Worm (Caenorhabditis elegans) whole organism, young adult: ENCODE data around the gene ZK512.7.

Experiments used
- B0019.2 ChIP-seq: fragments of 200-800 bp; sonication (Bioruptor generic); conservative IDR thresholded peaks from 2 replicates; pipeline ENCODE4 v1.3.6; 2022; ENCODE audit warnings: missing genetic modification reagents, missing genetic modification characterization, missing compliant biosample characterization
- B0336.3 ChIP-seq: fragments of 200-800 bp; sonication (Bioruptor generic); IDR thresholded peaks from 2 replicates; pipeline ENCODE4 v1.3.6; 2022; ENCODE audit warnings: missing genetic modification characterization, missing compliant biosample characterization
- C06A6.2 ChIP-seq: fragments of 200-800 bp; sonication (Bioruptor generic); conservative IDR thresholded peaks from 2 replicates; pipeline ENCODE4 v1.3.6; 2022; ENCODE audit warnings: missing genetic modification characterization, missing compliant biosample characterization
- D2030.7 ChIP-seq: fragments of 200-800 bp; sonication (Bioruptor generic); IDR thresholded peaks from 2 replicates; pipeline ENCODE4 v1.3.6; 2022; ENCODE audit warnings: missing genetic modification reagents, missing genetic modification characterization, missing compliant biosample characterization
- F57C9.4 ChIP-seq: sonication (generic microtip); optimal IDR thresholded peaks from 2 replicates; lab custom pipeline; 2017; ENCODE audit warnings: mild to moderate bottlenecking, missing genetic modification characterization, missing compliant biosample characterization
- Y53F4B.3 ChIP-seq: fragments of 200-800 bp; sonication (Bioruptor generic); IDR thresholded peaks from 2 replicates; pipeline ENCODE4 v1.3.6; 2022; ENCODE audit warnings: missing genetic modification reagents, missing genetic modification characterization, missing compliant biosample characterization
- Y53G8AR.9 ChIP-seq: fragments of 200-800 bp; sonication (Bioruptor generic); conservative IDR thresholded peaks from 2 replicates; pipeline ENCODE4 v1.3.6; 2022; ENCODE audit warnings: missing genetic modification reagents, missing genetic modification characterization, missing compliant biosample characterization
- Y67H2A.10 ChIP-seq: fragments of 200-800 bp; sonication (Bioruptor generic); conservative IDR thresholded peaks from 2 replicates; pipeline ENCODE4 v1.3.6; 2022; ENCODE audit warnings: missing genetic modification reagents, missing genetic modification characterization, missing compliant biosample characterization
- Y79H2A.3 ChIP-seq: fragments of 200-800 bp; sonication (Bioruptor generic); conservative IDR thresholded peaks from 2 replicates; pipeline ENCODE4 v1.3.6; 2022; ENCODE audit warnings: missing genetic modification reagents, missing genetic modification characterization, missing compliant biosample characterization
- ama-1 ChIP-seq, 3 experiments: fragments of 150-350 bp in 1 of 3; sonication (generic microtip) in 2 of 3; optimal IDR thresholded peaks; 2 replicates each; lab custom pipeline; 2014 to 2018; ENCODE audit warnings: missing biosample characterization in 2 of 3, missing genetic modification characterization in 2 of 3, missing genetic modification reagents in 2 of 3
- aptf-2 ChIP-seq: fragments of 200-800 bp; sonication (Bioruptor generic); conservative IDR thresholded peaks from 2 replicates; pipeline ENCODE4 v1.3.6; 2022; ENCODE audit warnings: missing genetic modification reagents, missing genetic modification characterization, missing compliant biosample characterization
- atf-7 ChIP-seq: sonication (generic microtip); optimal IDR thresholded peaks from 2 replicates; lab custom pipeline; 2017; ENCODE audit warnings: mild to moderate bottlenecking, missing genetic modification characterization, missing compliant biosample characterization
- attf-5 ChIP-seq: fragments of 200-800 bp; sonication (Bioruptor generic); optimal IDR thresholded peaks from 2 replicates; lab custom pipeline; 2018; ENCODE audit warnings: mild to moderate bottlenecking, missing genetic modification characterization, missing compliant biosample characterization
- attf-6 ChIP-seq: fragments of 200-800 bp; sonication (Bioruptor generic); IDR thresholded peaks from 2 replicates; pipeline ENCODE4 v1.3.6; 2022; ENCODE audit warnings: missing genetic modification reagents, missing genetic modification characterization, missing compliant biosample characterization
- bed-1 ChIP-seq: fragments of 200-800 bp; sonication (Bioruptor generic); IDR thresholded peaks from 2 replicates; pipeline ENCODE4 v1.3.6; 2022; ENCODE audit warnings: missing genetic modification reagents, missing genetic modification characterization, missing compliant biosample characterization
- ccch-3 ChIP-seq: fragments of 200-800 bp; sonication (Bioruptor generic); optimal IDR thresholded peaks from 2 replicates; lab custom pipeline; 2018; ENCODE audit warnings: mild to moderate bottlenecking, missing genetic modification characterization, missing compliant biosample characterization
- cebp-1 ChIP-seq, 2 experiments: fragments of 200-800 bp in 1 of 2; sonication (Bioruptor generic) in 1 of 2; sonication (generic microtip) in 1 of 2; IDR thresholded peaks in 1 of 2; optimal IDR thresholded peaks in 1 of 2; 2 replicates each; pipeline versions ENCODE4 v1.3.6 to Lab custom; 2017 to 2022; ENCODE audit warnings: missing compliant biosample characterization in 2 of 2, missing genetic modification characterization in 2 of 2, mild to moderate bottlenecking in 1 of 2, missing genetic modification reagents in 1 of 2, moderate library complexity in 1 of 2
- ceh-27 ChIP-seq: fragments of 200-800 bp; sonication (Bioruptor generic); optimal IDR thresholded peaks from 2 replicates; lab custom pipeline; 2018; ENCODE audit warnings: mild to moderate bottlenecking, missing genetic modification characterization, moderate library complexity, missing compliant biosample characterization
- ceh-58 ChIP-seq: fragments of 200-800 bp; sonication (Bioruptor generic); IDR thresholded peaks from 2 replicates; pipeline ENCODE4 v1.3.6; 2022; ENCODE audit warnings: missing genetic modification characterization, missing compliant biosample characterization
- chd-7 ChIP-seq: sonication (generic microtip); optimal IDR thresholded peaks from 2 replicates; lab custom pipeline; 2016; ENCODE audit warnings: mild to moderate bottlenecking, missing genetic modification characterization, moderate library complexity, missing compliant biosample characterization
- dox-1 ChIP-seq: fragments of 200-800 bp; sonication (Bioruptor generic); IDR thresholded peaks from 2 replicates; pipeline ENCODE4 v1.3.6; 2022; ENCODE audit warnings: missing genetic modification reagents, missing genetic modification characterization, missing compliant biosample characterization
- dpl-1 ChIP-seq: fragments of 150-350 bp; optimal IDR thresholded peaks from 2 replicates; lab custom pipeline; 2014; ENCODE audit warnings: missing biosample characterization, missing genetic modification reagents, missing genetic modification characterization
- egl-44 ChIP-seq: fragments of 200-800 bp; sonication (Bioruptor generic); IDR thresholded peaks from 2 replicates; pipeline ENCODE4 v1.3.6; 2022; ENCODE audit warnings: missing genetic modification reagents, missing genetic modification characterization, missing compliant biosample characterization
- fkh-3 ChIP-seq: sonication (generic microtip); optimal IDR thresholded peaks from 2 replicates; lab custom pipeline; 2016; ENCODE audit warnings: mild to moderate bottlenecking, missing genetic modification characterization, missing compliant biosample characterization
- gei-17 ChIP-seq: fragments of 200-800 bp; sonication (Bioruptor generic); optimal IDR thresholded peaks from 2 replicates; lab custom pipeline; 2018; ENCODE audit warnings: mild to moderate bottlenecking, missing genetic modification characterization, missing compliant biosample characterization
- hmg-1.2 ChIP-seq: fragments of 200-800 bp; sonication (Bioruptor generic); IDR thresholded peaks from 2 replicates; pipeline ENCODE4 v1.3.6; 2022; ENCODE audit warnings: missing genetic modification reagents, missing genetic modification characterization, missing compliant biosample characterization
- hrde-1 ChIP-seq: sonication (generic microtip); optimal IDR thresholded peaks from 2 replicates; lab custom pipeline; 2016; ENCODE audit warnings: missing genetic modification characterization, mild to moderate bottlenecking, missing compliant biosample characterization, moderate library complexity, missing genotype, missing genetic modification reagents, borderline replicate concordance
- hsf-1 ChIP-seq: fragments of 200-800 bp; sonication (Bioruptor generic); IDR thresholded peaks from 2 replicates; pipeline ENCODE4 v1.3.6; 2022; ENCODE audit warnings: missing genetic modification reagents, missing genetic modification characterization, missing compliant biosample characterization
- let-607 ChIP-seq, 2 experiments: fragments of 200-800 bp in 1 of 2; sonication (Bioruptor generic) in 1 of 2; sonication (generic microtip) in 1 of 2; optimal IDR thresholded peaks; 2 replicates each; lab custom pipeline; 2016 to 2018; ENCODE audit warnings: mild to moderate bottlenecking in 2 of 2, missing compliant biosample characterization in 2 of 2, missing genetic modification characterization in 2 of 2, moderate library complexity in 2 of 2, missing genotype in 1 of 2
- lir-1 ChIP-seq: fragments of 200-800 bp; sonication (Bioruptor generic); conservative IDR thresholded peaks from 2 replicates; pipeline ENCODE4 v1.3.6; 2022; ENCODE audit warnings: missing genetic modification reagents, missing genetic modification characterization, missing compliant biosample characterization
- lsl-1 ChIP-seq: fragments of 200-800 bp; sonication (Bioruptor generic); optimal IDR thresholded peaks from 2 replicates; lab custom pipeline; 2018; ENCODE audit warnings: mild to moderate bottlenecking, missing genetic modification characterization, moderate library complexity, missing compliant biosample characterization
- lsy-27 ChIP-seq: sonication (generic microtip); optimal IDR thresholded peaks from 2 replicates; lab custom pipeline; 2017; ENCODE audit warnings: missing genetic modification characterization, mild to moderate bottlenecking, missing compliant biosample characterization, antibody characterized with exemption, missing genotype, borderline replicate concordance; ENCODE audit not compliant: insufficient read depth
- mes-4 ChIP-seq: sonication (generic microtip); optimal IDR thresholded peaks from 2 replicates; lab custom pipeline; 2016; ENCODE audit warnings: missing genotype, missing genetic modification characterization, missing compliant biosample characterization
- nhr-27 ChIP-seq: fragments of 200-800 bp; sonication (Bioruptor generic); optimal IDR thresholded peaks from 2 replicates; lab custom pipeline; 2018; ENCODE audit warnings: mild to moderate bottlenecking, missing genetic modification characterization, moderate library complexity, missing compliant biosample characterization
- repo-1 ChIP-seq: sonication (generic microtip); optimal IDR thresholded peaks from 2 replicates; lab custom pipeline; 2017; ENCODE audit warnings: mild to moderate bottlenecking, missing genetic modification characterization, missing compliant biosample characterization
- sea-2 ChIP-seq: fragments of 200-800 bp; sonication (Bioruptor generic); IDR thresholded peaks from 2 replicates; pipeline ENCODE4 v1.3.6; 2022; ENCODE audit warnings: missing genetic modification characterization, missing compliant biosample characterization
- snpc-1.3 ChIP-seq: sonication (generic microtip); optimal IDR thresholded peaks from 2 replicates; lab custom pipeline; 2017; ENCODE audit warnings: missing genetic modification characterization, mild to moderate bottlenecking, missing compliant biosample characterization, antibody characterized with exemption, moderate library complexity, missing genotype, missing genetic modification reagents; ENCODE audit not compliant: insufficient read depth
- snpc-4 ChIP-seq, 5 experiments: fragments of 150-350 bp in 1 of 5; sonication (generic microtip) in 4 of 5; optimal IDR thresholded peaks; 2 replicates each; lab custom pipeline; 2014 to 2018; ENCODE audit warnings: missing genetic modification characterization in 5 of 5, missing biosample characterization in 3 of 5, antibody characterized with exemption in 2 of 5, mild to moderate bottlenecking in 2 of 5, missing compliant biosample characterization in 2 of 5, missing genotype in 2 of 5, moderate library complexity in 2 of 5, missing genetic modification reagents in 1 of 5
- tlf-1 ChIP-seq: fragments of 200-800 bp; sonication (Bioruptor generic); optimal IDR thresholded peaks from 2 replicates; lab custom pipeline; 2018; ENCODE audit warnings: mild to moderate bottlenecking, missing genetic modification characterization, missing compliant biosample characterization
- ztf-22 ChIP-seq: fragments of 200-800 bp; sonication (Bioruptor generic); optimal IDR thresholded peaks from 2 replicates; lab custom pipeline; 2018; ENCODE audit warnings: mild to moderate bottlenecking, missing genetic modification characterization, moderate library complexity, missing compliant biosample characterization

Gene ZK512.7

DNA sequence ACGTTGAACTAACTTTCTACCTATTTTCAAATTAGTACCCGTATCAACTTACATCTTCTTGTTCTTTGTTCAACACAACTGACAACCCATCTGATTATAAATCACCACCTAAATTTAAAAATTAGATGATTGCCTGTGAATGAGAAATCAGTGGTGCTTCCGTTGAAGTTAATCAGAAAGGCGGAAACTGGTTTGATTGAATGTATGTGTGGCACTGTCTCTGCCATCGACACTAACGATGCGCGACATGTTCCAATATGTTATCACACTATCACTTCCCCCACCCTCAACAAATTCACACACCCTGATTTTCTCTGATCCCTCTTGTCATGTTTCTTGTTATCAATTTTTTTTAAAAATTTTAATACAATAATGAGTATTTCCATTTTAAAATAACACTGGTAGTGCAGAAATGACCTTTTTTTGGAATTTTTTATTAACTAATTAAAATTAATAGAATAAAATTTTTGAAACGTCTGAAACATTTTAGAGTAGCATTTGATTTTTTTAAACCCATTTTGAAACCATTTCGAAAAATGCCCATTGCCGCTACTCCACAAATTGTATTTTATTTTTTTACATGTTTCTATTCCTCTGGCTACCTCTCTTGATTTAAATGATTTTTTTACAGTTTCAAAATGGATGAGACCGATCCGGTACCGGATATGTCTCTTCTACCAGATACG is 19.4 kb downstream of the ZK512.7 start, which contains the start of gene ced-11:
Gene ced-11, plus strand, starts transcription at position 636 of the 686 bp plus-strand sequence.
- TF ChIP-seq cebp-1 (GFP tag; IDR thresholded peaks at IDR 0.05; lab: Robert Waterston, UW) (no peak), cebp-1 (tag; optimal IDR thresholded peaks at IDR 0.05; lab: Kevin White, UChicago) (no peak), Y67H2A.10 (GFP tag; lab: Robert Waterston, UW) (no peak), bed-1 (GFP tag; lab: Robert Waterston, UW) (no peak), let-607 (tag; optimal IDR thresholded peaks at IDR 0.05; lab: Kevin White, UChicago) (no peak), Y53G8AR.9 (GFP tag; lab: Robert Waterston, UW) (no peak), B0019.2 (GFP tag; lab: Robert Waterston, UW) (no peak), dox-1 (GFP tag; lab: Robert Waterston, UW) (no peak), gei-17 (no peak), dpl-1 (GFP tag; lab: Kevin White, UChicago) (no peak), mes-4 (tag; lab: Kevin White, UChicago) (no peak), ceh-27 (GFP tag; lab: Kevin White, UChicago) (no peak), B0336.3 (GFP tag; lab: Robert Waterston, UW) (no peak)
- TF ChIP-seq, all 124 proteins: peak for 0

- TF ChIP-seq cebp-1 (GFP tag; IDR thresholded peaks at IDR 0.05; lab: Robert Waterston, UW) (no peak), cebp-1 (tag; optimal IDR thresholded peaks at IDR 0.05; lab: Kevin White, UChicago) (no peak), fkh-3 (tag; lab: Kevin White, UChicago) (no peak), egl-44 (no peak), snpc-4 (GFP tag; optimal IDR thresholded peaks at IDR 0.05; lab: Kevin White, UChicago) (no peak), snpc-4 (tag; optimal IDR thresholded peaks at IDR 0.05; lab: Kevin White, UChicago) (no peak), hrde-1 (tag; lab: Kevin White, UChicago) (no peak), dpl-1 (GFP tag; lab: Kevin White, UChicago) (no peak), atf-7 (tag; lab: Kevin White, UChicago) (no peak), Y53F4B.3 (GFP tag; lab: Robert Waterston, UW) (no peak), sea-2 (no peak), B0336.3 (GFP tag; lab: Robert Waterston, UW) (no peak), ceh-58 (no peak), D2030.7 (no peak), lsl-1 (GFP tag; lab: Kevin White, UChicago) (no peak), lir-1 (GFP tag; lab: Robert Waterston, UW) (no peak), dox-1 (GFP tag; lab: Robert Waterston, UW) (no peak), ama-1 (optimal IDR thresholded peaks at IDR 0.05; lab: Kevin White, UChicago) (no peak), ama-1 (GFP tag; optimal IDR thresholded peaks at IDR 0.05; lab: Kevin White, UChicago) (no peak), F57C9.4 (tag; lab: Kevin White, UChicago) (no peak), repo-1 (tag; lab: Kevin White, UChicago) (no peak)
Measured at ce11 chrIII:9118314-9118850, 20.1 kb downstream of the ZK512.7 start, which contains the start of gene grl-11. grl-11 (minus strand) TSS chrIII:9118364.

ce11 chrIII:9115745-9116144 is 22.8 kb downstream of the ZK512.7 start:
- no peak for TF ChIP-seq repo-1 (tag; lab: Kevin White, UChicago)
- TF ChIP-seq gei-17 = no peak
- no peak for TF ChIP-seq hsf-1 (GFP tag; lab: Robert Waterston, UW)
- no peak for TF ChIP-seq ccch-3 (GFP tag; lab: Kevin White, UChicago)

- TF ChIP-seq hmg-1.2 (GFP tag; lab: Robert Waterston, UW) (no peak), C06A6.2 (no peak), nhr-27 (tag; lab: Kevin White, UChicago) (no peak), snpc-1.3 (tag; lab: Kevin White, UChicago) (no peak), lsy-27 (no peak), attf-5 (GFP tag; lab: Kevin White, UChicago) (no peak), aptf-2 (GFP tag; lab: Robert Waterston, UW) (no peak), ztf-22 (no peak), attf-6 (no peak), tlf-1 (GFP tag; lab: Kevin White, UChicago) (no peak), Y79H2A.3 (GFP tag; lab: Robert Waterston, UW) (no peak), chd-7 (tag; lab: Kevin White, UChicago) (no peak)
Measured at ce11 chrIII:9114649-9115048, 23.9 kb downstream of the ZK512.7 start, which contains the start of gene ZK512.1. ZK512.1 (plus strand) TSS chrIII:9114949.
